Worm (Caenorhabditis elegans): ENCODE measurements around the gene T04C9.2.

DNA sequence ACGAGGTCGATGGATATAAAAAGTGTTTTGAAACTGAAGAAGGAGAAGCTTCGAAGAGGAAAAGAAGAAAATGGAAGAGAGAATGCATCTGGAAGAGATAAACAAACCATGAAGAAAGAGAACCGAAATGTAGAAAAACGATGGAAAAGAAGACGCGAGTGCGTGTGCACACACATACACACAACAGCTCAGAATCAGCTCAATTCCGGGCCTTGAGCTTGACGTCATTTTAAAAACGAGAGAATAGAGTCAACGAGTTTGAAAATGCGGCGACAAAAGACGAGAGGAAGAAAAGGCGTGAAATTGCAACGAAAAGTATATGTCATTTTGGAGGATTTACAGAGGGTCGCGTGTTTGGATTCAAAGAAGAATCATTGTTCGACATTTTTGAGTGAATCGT is 7.9 kb downstream of the T04C9.2 start:
- TF ChIP-seq pqm-1 (tag; optimal IDR thresholded peaks at IDR 0.05) (no peak), nhr-11 (tag; optimal IDR thresholded peaks at IDR 0.05) (no peak)

Data from whole organism, L3 larva.